Worm (Caenorhabditis elegans) whole organism, L3 larva: ENCODE results near the gene C45B11.2.

Source experiments
- ZK546.5 ChIP-seq: sonication (generic microtip); optimal IDR thresholded peaks from 2 replicates; lab custom pipeline; 2017; ENCODE audit warnings: missing biosample characterization, missing genetic modification characterization
- egl-27 ChIP-seq: sonication (generic microtip); optimal IDR thresholded peaks from 4 replicates; lab custom pipeline; 2017; ENCODE audit warnings: missing biosample characterization, missing genetic modification reagents, missing genetic modification characterization
- lin-39 ChIP-seq: fragments of 150-350 bp; optimal IDR thresholded peaks from 2 replicates; lab custom pipeline; 2018; ENCODE audit warnings: missing biosample characterization, missing genetic modification reagents, missing genetic modification characterization
- lsy-12 ChIP-seq: sonication (generic microtip); optimal IDR thresholded peaks from 2 replicates; lab custom pipeline; 2016; ENCODE audit warnings: mild to moderate bottlenecking, missing genetic modification characterization, missing compliant biosample characterization
- nhr-11 ChIP-seq: fragments of 150-350 bp; optimal IDR thresholded peaks from 2 replicates; lab custom pipeline; 2014; ENCODE audit warnings: missing biosample characterization, missing genetic modification characterization
- nhr-28 ChIP-seq: fragments of 150-350 bp; optimal IDR thresholded peaks from 2 replicates; lab custom pipeline; 2014; ENCODE audit warnings: missing biosample characterization, missing genetic modification characterization
- snpc-4 ChIP-seq: fragments of 150-350 bp; optimal IDR thresholded peaks from 2 replicates; lab custom pipeline; 2014; ENCODE audit warnings: missing biosample characterization, missing genetic modification characterization
- unc-62 ChIP-seq: fragments of 150-350 bp; sonication (generic microtip); optimal IDR thresholded peaks from 4 replicates; lab custom pipeline; 2014; ENCODE audit warnings: missing biosample characterization, missing genetic modification reagents, missing genetic modification characterization
- zag-1 ChIP-seq: fragments of 150-350 bp; optimal IDR thresholded peaks from 2 replicates; lab custom pipeline; 2014; ENCODE audit warnings: missing biosample characterization, missing genetic modification characterization

- TF ChIP-seq ZK546.5 (tag; lab: Kevin White, UChicago) (no peak), unc-62 (GFP tag; lab: Kevin White, UChicago) (no peak), nhr-11 (tag; lab: Kevin White, UChicago) (no peak), egl-27 (tag; lab: Kevin White, UChicago) (no peak), zag-1 (no peak), nhr-28 (no peak), snpc-4 (no peak), lin-39 (no peak), lsy-12 (tag; lab: Kevin White, UChicago) (no peak)
Observed at ce11 chrV:11033241-11033640, 9.3 kb upstream of the C45B11.2 start.
